Worm (Caenorhabditis elegans) whole organism, late embryonic: ENCODE results near the gene dsl-3.

Experiments
- C08G9.2 ChIP-seq: sonication (generic microtip); optimal IDR thresholded peaks from 2 replicates; lab custom pipeline; 2016; ENCODE audit warnings: mild to moderate bottlenecking, missing genetic modification characterization, moderate library complexity, missing compliant biosample characterization
- T23F11.4 ChIP-seq: fragments of 200-800 bp; sonication (Bioruptor generic); optimal IDR thresholded peaks from 2 replicates; lab custom pipeline; 2018; ENCODE audit warnings: mild to moderate bottlenecking, missing genetic modification characterization, missing compliant biosample characterization
- Y22D7AL.16 ChIP-seq: sonication (generic microtip); optimal IDR thresholded peaks from 2 replicates; lab custom pipeline; 2016; ENCODE audit warnings: missing genetic modification characterization, missing compliant biosample characterization
- ceh-14 ChIP-seq: sonication (generic microtip); optimal IDR thresholded peaks from 2 replicates; lab custom pipeline; 2016; ENCODE audit warnings: missing genotype, missing genetic modification characterization, missing compliant biosample characterization
- ceh-6 ChIP-seq: fragments of 200-800 bp; sonication (Bioruptor generic); optimal IDR thresholded peaks from 2 replicates; lab custom pipeline; 2018; ENCODE audit warnings: mild to moderate bottlenecking, missing genetic modification characterization, missing compliant biosample characterization
- dmd-4 ChIP-seq: sonication (generic microtip); optimal IDR thresholded peaks from 2 replicates; lab custom pipeline; 2016; ENCODE audit warnings: borderline replicate concordance, missing genetic modification characterization, missing compliant biosample characterization
- hlh-15 ChIP-seq: sonication (generic microtip); optimal IDR thresholded peaks from 2 replicates; lab custom pipeline; 2016; ENCODE audit warnings: missing genetic modification characterization, missing compliant biosample characterization
- nfya-1 ChIP-seq: sonication (generic microtip); optimal IDR thresholded peaks from 2 replicates; lab custom pipeline; 2017; ENCODE audit warnings: missing genetic modification characterization, mild to moderate bottlenecking, missing compliant biosample characterization, antibody characterized with exemption, moderate library complexity
- ttx-3 ChIP-seq: sonication (generic microtip); optimal IDR thresholded peaks from 2 replicates; lab custom pipeline; 2016; ENCODE audit warnings: missing genetic modification reagents, missing genetic modification characterization, missing compliant biosample characterization
- zip-5 ChIP-seq: sonication (generic microtip); optimal IDR thresholded peaks from 2 replicates; lab custom pipeline; 2016; ENCODE audit warnings: missing genetic modification characterization, missing compliant biosample characterization

Gene dsl-3

ce11 chrIV:1660735-1661134, 50.7 kb downstream of the dsl-3 start:
- no peak for TF ChIP-seq zip-5 (tag; lab: Kevin White, UChicago)
- TF ChIP-seq dmd-4 (tag; lab: Kevin White, UChicago): no peak
- TF ChIP-seq C08G9.2 (tag; lab: Kevin White, UChicago): no peak
- TF ChIP-seq ttx-3: no peak
- no peak for TF ChIP-seq Y22D7AL.16 (tag; lab: Kevin White, UChicago)
- TF ChIP-seq hlh-15 (tag; lab: Kevin White, UChicago): no peak
- TF ChIP-seq ceh-6 (GFP tag; lab: Kevin White, UChicago): no peak
- no peak for TF ChIP-seq nfya-1 (tag; lab: Kevin White, UChicago)
- TF ChIP-seq ceh-14: no peak
- TF ChIP-seq T23F11.4 (GFP tag; lab: Kevin White, UChicago): no peak
